Worm (Caenorhabditis elegans): ENCODE measurements around the gene F54C9.7.

DNA sequence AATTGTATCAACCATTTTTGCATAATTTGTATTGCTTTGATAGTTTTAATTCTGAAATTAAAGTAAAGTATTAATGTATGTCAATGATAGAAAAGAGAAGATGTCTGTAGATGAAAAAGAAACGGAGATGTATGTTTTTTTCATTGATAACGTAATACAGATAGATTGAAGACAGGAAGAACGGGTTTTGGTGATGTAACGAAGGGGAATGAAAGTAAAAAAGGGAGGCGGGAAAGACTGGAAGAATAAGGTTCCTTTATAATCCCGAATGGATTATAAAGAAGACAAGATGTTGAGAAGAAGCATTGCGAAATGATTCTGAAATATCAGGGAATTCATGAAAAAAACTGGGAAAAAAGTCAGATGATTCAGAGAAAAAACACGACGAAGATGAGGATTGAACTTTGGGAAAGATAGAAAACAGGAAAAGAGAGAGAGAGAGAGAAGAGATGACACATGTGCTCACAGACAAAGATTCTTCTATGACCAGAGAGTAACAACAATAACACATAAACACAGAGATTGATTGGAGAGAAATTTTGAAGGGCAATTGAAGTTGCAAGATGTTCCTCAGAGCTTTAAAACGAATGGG is 12.0 kb downstream of the F54C9.7 start, which contains the start of gene F54C9.11:
- TF ChIP-seq sox-4 (tag; optimal IDR thresholded peaks at IDR 0.05), result no peak
- no peak for TF ChIP-seq unc-86 (tag; optimal IDR thresholded peaks at IDR 0.05)
- no peak for TF ChIP-seq ceh-14 (tag; optimal IDR thresholded peaks at IDR 0.05)
- TF ChIP-seq nfya-1 (tag; optimal IDR thresholded peaks at IDR 0.05), result no peak
- TF ChIP-seq pqm-1 (tag; optimal IDR thresholded peaks at IDR 0.05), result no peak
- TF ChIP-seq K09A11.1 (tag; optimal IDR thresholded peaks at IDR 0.05; ENCODE audit: insufficient read depth), result no peak
